Fruit fly (Drosophila melanogaster): ENCODE data around the gene CG4239.
A peak's percentile ranks its signal among the peaks of the same experiment; 100 is the strongest.

CG4239 gene

DNA sequence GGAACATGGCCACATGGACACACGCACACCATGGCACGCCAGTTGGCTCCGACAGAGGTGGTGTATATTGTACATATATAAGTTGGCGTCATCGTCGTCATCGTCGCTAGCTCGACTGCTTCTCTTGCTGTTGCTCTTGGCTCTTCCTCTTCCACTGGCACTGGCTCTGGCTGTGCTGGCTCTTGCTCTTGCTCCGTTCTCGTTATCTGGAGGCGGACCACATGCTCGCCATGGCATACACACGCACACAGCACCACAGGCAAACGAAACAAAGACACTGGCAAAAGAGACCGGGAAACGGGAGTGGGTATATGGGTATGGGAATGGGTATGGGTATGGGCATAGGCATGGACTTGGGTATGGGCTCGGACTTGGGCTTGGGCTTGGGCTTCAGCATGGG lies 40.1 kb downstream of the CG4239 start:
- TF ChIP-seq chinmo (GFP tag; IDR thresholded peaks at IDR 0.05; ENCODE audit: partially characterized antibody) (0 out of 4 replicates have a peak, but pooled peaks have one; percentile 47), twi (tag; optimal IDR thresholded peaks at IDR 0.05) (peak; percentile 75), onecut (GFP tag; IDR thresholded peaks at IDR 0.05) (no peak), cg (GFP tag; optimal IDR thresholded peaks at IDR 0.05) (peak; percentile 66), CG12071 (GFP tag; optimal IDR thresholded peaks at IDR 0.05) (no peak), slou (GFP tag; optimal IDR thresholded peaks at IDR 0.05) (no peak), Atf6 (GFP tag; IDR thresholded peaks at IDR 0.05) (no peak), stc (GFP tag; IDR thresholded peaks at IDR 0.05) (no peak), Elba2 (GFP tag; optimal IDR thresholded peaks at IDR 0.05) (no peak), CG9797 (GFP tag; optimal IDR thresholded peaks at IDR 0.05) (no peak), CG2120 (GFP tag; optimal IDR thresholded peaks at IDR 0.05) (no peak), CG8478 (optimal IDR thresholded peaks at IDR 0.05) (peak; percentile 18), CG6175 (GFP tag; IDR thresholded peaks at IDR 0.05) (no peak), Xbp1 (GFP tag; optimal IDR thresholded peaks at IDR 0.05) (no peak), nerfin-1 (tag; optimal IDR thresholded peaks at IDR 0.05) (no peak), CG3847 (GFP tag; IDR thresholded peaks at IDR 0.05) (no peak), BtbVII (GFP tag; optimal IDR thresholded peaks at IDR 0.05) (no peak), Ptx1 (GFP tag; IDR thresholded peaks at IDR 0.05) (no peak), lmd (GFP tag; IDR thresholded peaks at IDR 0.05) (no peak), ato (GFP tag; IDR thresholded peaks at IDR 0.05; ENCODE audit: partially characterized antibody) (no peak), CG10267 (tag; optimal IDR thresholded peaks at IDR 0.05) (no peak), hkb (optimal IDR thresholded peaks at IDR 0.05) (no peak), hkb (GFP tag; IDR thresholded peaks at IDR 0.05) (no peak), Kr (GFP tag; optimal IDR thresholded peaks at IDR 0.05) (no peak), danr (GFP tag; IDR thresholded peaks at IDR 0.05) (no peak), CG2678 (tag; optimal IDR thresholded peaks at IDR 0.05) (no peak), HLH3B (GFP tag; IDR thresholded peaks at IDR 0.05) (no peak), CG1529 (GFP tag; optimal IDR thresholded peaks at IDR 0.05) (no peak), tll (GFP tag; optimal IDR thresholded peaks at IDR 0.05) (no peak), CG13894 (tag; optimal IDR thresholded peaks at IDR 0.05) (no peak), CG4328 (GFP tag; optimal IDR thresholded peaks at IDR 0.05) (no peak), stwl (tag; optimal IDR thresholded peaks at IDR 0.05) (no peak), CG17912 (GFP tag; optimal IDR thresholded peaks at IDR 0.05) (no peak), CG12659 (GFP tag; optimal IDR thresholded peaks at IDR 0.05) (no peak), CG15011 (GFP tag; optimal IDR thresholded peaks at IDR 0.05) (no peak), CG12104 (GFP tag; optimal IDR thresholded peaks at IDR 0.05) (no peak), CG6254 (GFP tag; optimal IDR thresholded peaks at IDR 0.05) (no peak), ERR (GFP tag; optimal IDR thresholded peaks at IDR 0.05) (no peak), Blimp-1 (GFP tag; optimal IDR thresholded peaks at IDR 0.05) (no peak), wek (GFP tag; optimal IDR thresholded peaks at IDR 0.05) (no peak), zen (tag; optimal IDR thresholded peaks at IDR 0.05) (no peak), Bteb2 (GFP tag; optimal IDR thresholded peaks at IDR 0.05) (no peak), NK7.1 (GFP tag; optimal IDR thresholded peaks at IDR 0.05) (no peak), lbe (GFP tag; optimal IDR thresholded peaks at IDR 0.05) (peak; percentile 38), bbx (GFP tag; IDR thresholded peaks at IDR 0.05; ENCODE audit: partially characterized antibody) (no peak), emc (GFP tag; optimal IDR thresholded peaks at IDR 0.05) (no peak), Trl (optimal IDR thresholded peaks at IDR 0.05) (peak in 1 of 2 experiments; percentile 52), Trl (GFP tag; optimal IDR thresholded peaks at IDR 0.05) (no peak), scrt (GFP tag; optimal IDR thresholded peaks at IDR 0.05) (no peak), Fer1 (GFP tag; optimal IDR thresholded peaks at IDR 0.05) (no peak), CG13775 (GFP tag; optimal IDR thresholded peaks at IDR 0.05) (no peak), CG12769 (tag; optimal IDR thresholded peaks at IDR 0.05) (no peak)

Measured in whole organism, embryonic.